Worm (Caenorhabditis elegans) whole organism, L4 larva: ENCODE results near the gene F54B11.11.

ENCODE experiments used
- F26F4.8 ChIP-seq: fragments of 200-800 bp; sonication (Bioruptor generic); conservative IDR thresholded peaks from 2 replicates; pipeline ENCODE4 v1.3.6; 2022; ENCODE audit warnings: missing genetic modification characterization, missing compliant biosample characterization
- F49E8.2 ChIP-seq: sonication (generic microtip); optimal IDR thresholded peaks from 2 replicates; lab custom pipeline; 2016; ENCODE audit warnings: missing compliant biosample characterization, mild to moderate bottlenecking, missing genetic modification characterization, borderline replicate concordance
- T20F7.1 ChIP-seq: fragments of 200-800 bp; sonication (Bioruptor generic); optimal IDR thresholded peaks from 2 replicates; lab custom pipeline; 2018; ENCODE audit warnings: mild to moderate bottlenecking, missing genetic modification characterization, missing compliant biosample characterization
- Y48G9A.11 ChIP-seq: fragments of 200-800 bp; sonication (Bioruptor generic); IDR thresholded peaks from 2 replicates; pipeline ENCODE4 v1.3.6; 2022; ENCODE audit warnings: missing genetic modification reagents, missing genetic modification characterization, missing compliant biosample characterization
- Y75B8A.6 ChIP-seq: fragments of 200-800 bp; sonication (Bioruptor generic); IDR thresholded peaks from 2 replicates; pipeline ENCODE4 v1.3.6; 2022; ENCODE audit warnings: missing genetic modification reagents, missing genetic modification characterization, missing compliant biosample characterization
- ZK337.2 ChIP-seq: fragments of 200-800 bp; sonication (Bioruptor generic); IDR thresholded peaks from 2 replicates; pipeline ENCODE4 v1.3.6; 2022; ENCODE audit warnings: missing genetic modification reagents, missing genetic modification characterization, missing compliant biosample characterization
- aha-1 ChIP-seq: fragments of 150-350 bp; peaks from one replicate; lab custom pipeline; 2014; ENCODE audit warnings: missing biosample characterization, missing genetic modification characterization
- ama-1 ChIP-seq: fragments of 150-350 bp; optimal IDR thresholded peaks from 2 replicates; lab custom pipeline; 2014; ENCODE audit warnings: inconsistent platforms, mixed read lengths
- arid-1 ChIP-seq: fragments of 200-800 bp; sonication (Bioruptor generic); conservative IDR thresholded peaks from 2 replicates; pipeline ENCODE4 v1.3.6; 2022; ENCODE audit warnings: missing genetic modification reagents, missing genetic modification characterization, missing compliant biosample characterization
- daf-12 ChIP-seq: fragments of 150-350 bp; optimal IDR thresholded peaks from 2 replicates; lab custom pipeline; 2014; ENCODE audit warnings: missing biosample characterization, missing genetic modification reagents, missing genetic modification characterization
- daf-16 ChIP-seq, 3 experiments: sonication (generic microtip); optimal IDR thresholded peaks; 2 replicates each; lab custom pipeline; 2016 to 2017; ENCODE audit warnings: missing genetic modification characterization in 3 of 3, missing genetic modification reagents in 3 of 3, mild to moderate bottlenecking in 2 of 3, missing compliant biosample characterization in 2 of 3, missing biosample characterization in 1 of 3, moderate library complexity in 1 of 3
- daf-19 ChIP-seq: fragments of 200-800 bp; sonication (Bioruptor generic); conservative IDR thresholded peaks from 2 replicates; pipeline ENCODE4 v1.3.6; 2022; ENCODE audit warnings: missing genetic modification characterization, missing compliant biosample characterization
- dmd-6 ChIP-seq: fragments of 200-800 bp; sonication (Bioruptor generic); IDR thresholded peaks from 2 replicates; pipeline ENCODE4 v1.3.6; 2022; ENCODE audit warnings: missing genetic modification reagents, missing genetic modification characterization, missing compliant biosample characterization
- dmd-8 ChIP-seq: fragments of 200-800 bp; sonication (Bioruptor generic); IDR thresholded peaks from 2 replicates; pipeline ENCODE4 v1.3.6; 2022; ENCODE audit warnings: missing genetic modification characterization, missing compliant biosample characterization
- dmd-9 ChIP-seq: fragments of 200-800 bp; sonication (Bioruptor generic); IDR thresholded peaks from 2 replicates; pipeline ENCODE4 v1.3.6; 2022; ENCODE audit warnings: missing genetic modification reagents, missing genetic modification characterization, missing compliant biosample characterization
- egl-43 ChIP-seq: fragments of 200-800 bp; sonication (Bioruptor generic); IDR thresholded peaks from 2 replicates; pipeline ENCODE4 v1.3.6; 2022; ENCODE audit warnings: missing genetic modification reagents, missing genetic modification characterization, missing compliant biosample characterization
- fkh-10 ChIP-seq: fragments of 150-350 bp; optimal IDR thresholded peaks from 2 replicates; lab custom pipeline; 2014; ENCODE audit warnings: missing biosample characterization, missing genetic modification reagents, missing genetic modification characterization
- gei-8 ChIP-seq: fragments of 200-800 bp; sonication (Bioruptor generic); optimal IDR thresholded peaks from 2 replicates; lab custom pipeline; 2018; ENCODE audit warnings: mild to moderate bottlenecking, missing genetic modification characterization, missing compliant biosample characterization
- hlh-30 ChIP-seq: sonication (generic microtip); optimal IDR thresholded peaks from 2 replicates; lab custom pipeline; 2017; ENCODE audit warnings: antibody characterized with exemption, mild to moderate bottlenecking, missing genetic modification characterization, missing compliant biosample characterization; ENCODE audit not compliant: insufficient read depth
- jun-1 ChIP-seq: fragments of 150-350 bp; optimal IDR thresholded peaks from 2 replicates; lab custom pipeline; 2014; ENCODE audit warnings: missing biosample characterization, missing genetic modification reagents, missing genetic modification characterization
- lim-7 ChIP-seq: fragments of 200-800 bp; sonication (Bioruptor generic); IDR thresholded peaks from 2 replicates; pipeline ENCODE4 v1.3.6; 2022; ENCODE audit warnings: missing genetic modification characterization, missing compliant biosample characterization
- lin-13 ChIP-seq: fragments of 150-350 bp; optimal IDR thresholded peaks from 2 replicates; lab custom pipeline; 2014; ENCODE audit warnings: missing biosample characterization, missing genetic modification reagents, missing genetic modification characterization
- lin-29 ChIP-seq: fragments of 200-800 bp; sonication (Bioruptor generic); IDR thresholded peaks from 2 replicates; pipeline ENCODE4 v1.3.6; 2022; ENCODE audit warnings: missing genetic modification reagents, missing genetic modification characterization, missing compliant biosample characterization
- lin-38 ChIP-seq: fragments of 200-800 bp; sonication (Bioruptor generic); IDR thresholded peaks from 2 replicates; pipeline ENCODE4 v1.3.6; 2022; ENCODE audit warnings: missing genetic modification reagents, missing genetic modification characterization, missing compliant biosample characterization
- lsy-2 ChIP-seq, 2 experiments: fragments of 150-350 bp in 1 of 2; sonication (generic microtip) in 1 of 2; optimal IDR thresholded peaks; 2 replicates each; lab custom pipeline; 2014 to 2017; ENCODE audit warnings: missing biosample characterization in 2 of 2, missing genetic modification characterization in 2 of 2
- madf-9 ChIP-seq: fragments of 200-800 bp; sonication (Bioruptor generic); conservative IDR thresholded peaks from 2 replicates; pipeline ENCODE4 v1.3.6; 2022; ENCODE audit warnings: missing genetic modification reagents, missing genetic modification characterization, missing compliant biosample characterization
- mep-1 ChIP-seq: fragments of 150-350 bp; sonication (generic microtip); optimal IDR thresholded peaks from 3 replicates; lab custom pipeline; 2014; ENCODE audit warnings: missing biosample characterization, missing genetic modification characterization
- nhr-10 ChIP-seq: fragments of 150-350 bp; optimal IDR thresholded peaks from 2 replicates; lab custom pipeline; 2014; ENCODE audit warnings: missing biosample characterization, missing genetic modification characterization
- nhr-25 ChIP-seq: sonication (generic microtip); optimal IDR thresholded peaks from 2 replicates; lab custom pipeline; 2017; ENCODE audit warnings: missing genetic modification characterization, mild to moderate bottlenecking, missing compliant biosample characterization, antibody characterized with exemption, moderate library complexity, borderline replicate concordance; ENCODE audit not compliant: insufficient read depth
- nhr-41 ChIP-seq: fragments of 200-800 bp; sonication (Bioruptor generic); IDR thresholded peaks from 2 replicates; pipeline ENCODE4 v1.3.6; 2022; ENCODE audit warnings: missing genetic modification reagents, missing genetic modification characterization, missing compliant biosample characterization
- pha-4 ChIP-seq, 2 experiments: fragments of 150-350 bp in 1 of 2; fragments of 200-800 bp in 1 of 2; sonication (Bioruptor generic) in 1 of 2; IDR thresholded peaks in 1 of 2; optimal IDR thresholded peaks in 1 of 2; 2 replicates each; pipeline versions ENCODE4 v1.3.6 to Lab custom; 2014 to 2022; ENCODE audit warnings: missing genetic modification characterization in 2 of 2, missing genetic modification reagents in 2 of 2, missing biosample characterization in 1 of 2, missing compliant biosample characterization in 1 of 2
- spr-3 ChIP-seq: fragments of 200-800 bp; sonication (Bioruptor generic); optimal IDR thresholded peaks from 2 replicates; lab custom pipeline; 2018; ENCODE audit warnings: mild to moderate bottlenecking, missing genetic modification characterization, missing compliant biosample characterization
- tag-97 ChIP-seq: fragments of 200-800 bp; sonication (Bioruptor generic); IDR thresholded peaks from 2 replicates; pipeline ENCODE4 v1.3.6; 2022; ENCODE audit warnings: missing genetic modification characterization, missing compliant biosample characterization
- tra-1 ChIP-seq: fragments of 200-800 bp; sonication (Bioruptor generic); IDR thresholded peaks from 2 replicates; pipeline ENCODE4 v1.3.6; 2022; ENCODE audit warnings: missing genetic modification reagents, missing genetic modification characterization, missing compliant biosample characterization
- unc-130 ChIP-seq: sonication (generic microtip); optimal IDR thresholded peaks from 2 replicates; lab custom pipeline; 2016; ENCODE audit warnings: missing genetic modification reagents, missing genetic modification characterization, missing compliant biosample characterization
- zfp-3 ChIP-seq: fragments of 200-800 bp; sonication (Bioruptor generic); conservative IDR thresholded peaks from 2 replicates; pipeline ENCODE4 v1.3.6; 2022; ENCODE audit warnings: missing genetic modification reagents, missing genetic modification characterization, missing compliant biosample characterization
- zip-2 ChIP-seq: fragments of 150-350 bp; optimal IDR thresholded peaks from 2 replicates; lab custom pipeline; 2014; ENCODE audit warnings: missing biosample characterization, missing genetic modification characterization

The F54B11.11 gene

DNA sequence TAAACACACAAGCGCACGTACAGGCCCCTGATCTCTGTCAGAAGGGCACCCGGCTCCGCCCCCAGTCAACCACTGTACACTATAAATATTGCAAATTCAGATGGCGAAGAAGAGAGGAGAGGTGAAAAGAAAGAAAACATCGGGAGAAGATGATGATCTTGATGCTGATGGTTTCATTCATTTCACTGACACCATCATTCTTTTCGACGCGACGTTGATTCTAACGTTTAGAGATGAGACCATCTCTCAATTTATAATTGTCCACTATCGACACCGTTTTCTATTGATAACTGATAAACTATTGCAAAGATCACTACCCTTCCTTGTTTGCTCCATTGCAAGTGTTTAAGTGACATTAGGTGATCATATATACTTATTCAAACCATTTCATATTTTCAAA lies 37.2 kb upstream of the F54B11.11 start (continued):
- TF ChIP-seq lin-38 (GFP tag; lab: Robert Waterston, UW) = no peak
- no peak for TF ChIP-seq madf-9 (GFP tag; lab: Robert Waterston, UW)
- no peak for TF ChIP-seq nhr-25 (tag; lab: Kevin White, UChicago)
- TF ChIP-seq dmd-8 (GFP tag; lab: Robert Waterston, UW) = no peak
- no peak for TF ChIP-seq lin-29 (GFP tag; lab: Robert Waterston, UW)
- TF ChIP-seq daf-19 (GFP tag; lab: Robert Waterston, UW) = no peak
- TF ChIP-seq spr-3 = no peak

DNA sequence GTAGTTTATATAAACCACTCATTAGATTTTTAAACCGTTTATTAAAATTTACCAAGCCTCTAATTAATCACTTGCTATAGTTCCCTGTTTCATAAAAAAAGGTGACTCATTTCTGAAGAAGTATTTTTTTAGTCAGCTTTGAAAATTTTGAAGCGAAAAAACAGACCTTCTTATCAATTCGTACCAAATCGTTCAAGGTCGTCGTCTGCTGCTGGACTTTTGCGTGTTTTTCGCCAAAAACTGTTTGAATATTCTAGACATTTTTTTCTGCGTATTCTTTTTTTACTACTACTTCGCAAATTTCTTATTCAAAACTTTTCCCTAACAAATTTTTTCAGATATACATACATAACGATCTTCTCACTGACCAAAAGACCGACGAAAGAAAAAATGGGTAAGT lies 36.3 kb upstream of the F54B11.11 start, which contains the start of gene cah-4:
cah-4 (plus strand) TSS at position 339 of the 400 bp plus-strand sequence.
- TF ChIP-seq nhr-25 (tag; lab: Kevin White, UChicago) = no peak
- TF ChIP-seq fkh-10 (GFP tag; lab: Kevin White, UChicago) = no peak
- TF ChIP-seq ama-1 (lab: Kevin White, UChicago) = peak; percentile 92
- no peak for TF ChIP-seq daf-16 (GFP tag; optimal IDR thresholded peaks at IDR 0.05; lab: Kevin White, UChicago)
- TF ChIP-seq daf-16 (tag; optimal IDR thresholded peaks at IDR 0.05; lab: Kevin White, UChicago) = no peak
- 0 out of 2 replicates have a peak, but pooled peaks have one; percentile 17 for TF ChIP-seq ZK337.2
- TF ChIP-seq F26F4.8 (GFP tag; lab: Robert Waterston, UW) = no peak
- TF ChIP-seq T20F7.1 = no peak
- no peak for TF ChIP-seq Y48G9A.11 (GFP tag; lab: Robert Waterston, UW)
- TF ChIP-seq unc-130 (GFP tag; lab: Kevin White, UChicago) = no peak
- no peak for TF ChIP-seq tra-1 (GFP tag; lab: Robert Waterston, UW)
- peak; percentile 69 for TF ChIP-seq aha-1 (tag; lab: Kevin White, UChicago)
- TF ChIP-seq arid-1 (GFP tag; lab: Robert Waterston, UW) = no peak
- TF ChIP-seq hlh-30 (tag; lab: Kevin White, UChicago) = no peak
- no peak for TF ChIP-seq tag-97
- TF ChIP-seq gei-8 (GFP tag; lab: Kevin White, UChicago) = no peak
- TF ChIP-seq lin-29 (GFP tag; lab: Robert Waterston, UW) = no peak
- TF ChIP-seq nhr-10 (tag; lab: Kevin White, UChicago) = no peak
- TF ChIP-seq jun-1 (tag; lab: Kevin White, UChicago) = no peak

DNA sequence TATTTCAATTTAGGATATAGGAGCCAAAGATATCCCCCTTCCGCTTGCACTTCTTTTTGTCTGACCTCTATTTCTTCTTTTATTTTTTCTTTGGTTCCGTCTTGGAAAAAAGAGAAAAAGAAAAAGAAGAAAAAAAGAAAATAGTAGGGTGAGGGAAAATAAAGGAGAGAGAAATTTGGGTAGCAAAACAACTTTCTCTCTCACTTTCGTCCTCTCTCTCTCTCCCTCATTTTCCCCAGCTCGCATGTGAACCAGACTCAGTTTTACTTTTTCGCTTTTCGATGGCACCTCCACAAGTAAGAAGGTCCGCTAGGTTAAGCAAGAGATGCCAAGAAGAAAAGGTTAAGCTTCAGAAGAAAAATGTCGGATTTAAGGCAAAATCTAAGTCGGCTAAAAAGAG lies 35.8 kb upstream of the F54B11.11 start:
- TF ChIP-seq dmd-6 (GFP tag; lab: Robert Waterston, UW) (0 out of 2 replicates have a peak, but pooled peaks have one; percentile 7), fkh-10 (GFP tag; lab: Kevin White, UChicago) (peak; percentile 25), mep-1 (tag; lab: Kevin White, UChicago) (peak; percentile 15), daf-12 (tag; lab: Kevin White, UChicago) (no peak), lim-7 (GFP tag; lab: Robert Waterston, UW) (no peak), lsy-2 (tag; optimal IDR thresholded peaks at IDR 0.05; lab: Kevin White, UChicago) (peak in 1 of 2 experiments; percentile 8), ama-1 (lab: Kevin White, UChicago) (peak; percentile 83), aha-1 (tag; lab: Kevin White, UChicago) (peak; percentile 65)

ce11 chrX:13543350-13543749 lies 35.2 kb upstream of the F54B11.11 start:
- TF ChIP-seq pha-4 (GFP tag; IDR thresholded peaks at IDR 0.05; lab: Robert Waterston, UW) = no peak
- no peak for TF ChIP-seq pha-4 (tag; optimal IDR thresholded peaks at IDR 0.05; lab: Kevin White, UChicago)
- no peak for TF ChIP-seq dmd-9 (GFP tag; lab: Robert Waterston, UW)
- TF ChIP-seq zfp-3 (GFP tag; lab: Robert Waterston, UW) = no peak
- no peak for TF ChIP-seq egl-43 (GFP tag; lab: Robert Waterston, UW)
- no peak for TF ChIP-seq Y75B8A.6 (GFP tag; lab: Robert Waterston, UW)
- TF ChIP-seq F49E8.2 (tag; lab: Kevin White, UChicago) = no peak
- no peak for TF ChIP-seq daf-12 (tag; lab: Kevin White, UChicago)
- no peak for TF ChIP-seq lin-13
- peak; percentile 9 for TF ChIP-seq hlh-30 (tag; lab: Kevin White, UChicago)
- TF ChIP-seq lim-7 (GFP tag; lab: Robert Waterston, UW) = no peak
- peak; percentile 95 for TF ChIP-seq ama-1 (lab: Kevin White, UChicago)
- no peak for TF ChIP-seq zip-2
- no peak for TF ChIP-seq nhr-41 (GFP tag; lab: Robert Waterston, UW)
